Worm (Caenorhabditis elegans) whole organism, L2 larva: Measurements from ENCODE around the gene F19G12.8.

ENCODE experiments used
- alr-1 ChIP-seq: fragments of 150-350 bp; optimal IDR thresholded peaks from 2 replicates; lab custom pipeline; 2014; ENCODE audit warnings: missing biosample characterization, missing genetic modification characterization
- ceh-16 ChIP-seq: fragments of 150-350 bp; optimal IDR thresholded peaks from 2 replicates; lab custom pipeline; 2014; ENCODE audit warnings: missing biosample characterization, missing genetic modification characterization
- ceh-82 ChIP-seq: fragments of 150-350 bp; optimal IDR thresholded peaks from 2 replicates; lab custom pipeline; 2014; ENCODE audit warnings: missing biosample characterization, missing genetic modification characterization
- elt-1 ChIP-seq: fragments of 150-350 bp; optimal IDR thresholded peaks from 2 replicates; lab custom pipeline; 2014; ENCODE audit warnings: missing biosample characterization, missing genetic modification characterization
- lsy-2 ChIP-seq, 2 experiments: fragments of 150-350 bp in 1 of 2; sonication (generic microtip) in 1 of 2; optimal IDR thresholded peaks; 2 replicates each; lab custom pipeline; 2014 to 2017; ENCODE audit warnings: missing biosample characterization in 2 of 2, missing genetic modification characterization in 2 of 2
- mbf-1 ChIP-seq: sonication (generic microtip); optimal IDR thresholded peaks from 2 replicates; lab custom pipeline; 2017; ENCODE audit warnings: missing biosample characterization, missing genetic modification characterization
- nhr-12 ChIP-seq: fragments of 150-350 bp; optimal IDR thresholded peaks from 2 replicates; lab custom pipeline; 2014; ENCODE audit warnings: missing biosample characterization, missing genetic modification characterization
- nhr-23 ChIP-seq: fragments of 150-350 bp; optimal IDR thresholded peaks from 2 replicates; lab custom pipeline; 2014; ENCODE audit warnings: missing biosample characterization, missing genetic modification reagents, missing genetic modification characterization
- nhr-25 ChIP-seq: fragments of 150-350 bp; sonication (generic microtip); optimal IDR thresholded peaks from 3 replicates; lab custom pipeline; 2014; ENCODE audit warnings: missing biosample characterization, missing genetic modification characterization

DNA sequence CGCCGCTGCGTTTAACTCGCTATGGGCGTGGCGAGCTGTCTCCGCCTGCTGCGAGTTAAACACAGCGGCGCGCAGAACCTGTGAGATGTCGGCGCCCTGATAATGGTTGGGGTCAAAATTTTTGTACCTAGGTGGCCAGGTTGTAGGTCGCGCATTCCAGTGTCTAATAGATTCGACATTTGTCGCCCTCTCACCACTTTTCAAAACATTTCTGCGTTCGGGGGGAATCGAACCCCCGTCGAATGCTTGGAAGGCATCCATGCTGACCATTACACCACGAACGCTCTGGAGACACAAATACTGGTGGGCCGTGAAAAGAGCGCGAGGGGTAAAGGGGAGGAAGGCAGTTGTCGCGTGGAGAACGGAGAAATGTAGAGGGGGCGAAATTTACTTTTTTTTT, 37.7 kb upstream of the F19G12.8 start:
- no peak for TF ChIP-seq ceh-16 (tag; lab: Kevin White, UChicago)
- no peak for TF ChIP-seq alr-1 (tag; lab: Kevin White, UChicago)
- peak; percentile 36 to 44 for TF ChIP-seq lsy-2 (tag; optimal IDR thresholded peaks at IDR 0.05; lab: Kevin White, UChicago)
- no peak for TF ChIP-seq mbf-1 (tag; lab: Kevin White, UChicago)
- TF ChIP-seq nhr-12 (tag; lab: Kevin White, UChicago), result no peak
- no peak for TF ChIP-seq ceh-82 (tag; lab: Kevin White, UChicago)
- TF ChIP-seq nhr-23 (tag; lab: Kevin White, UChicago), result no peak
- TF ChIP-seq nhr-25 (tag; lab: Kevin White, UChicago), result no peak
- TF ChIP-seq elt-1 (tag; lab: Kevin White, UChicago), result no peak
